Fruit fly (Drosophila melanogaster) whole organism, adult: ENCODE data around the gene CG7409.

ENCODE experiments used
- CG11617 ChIP-seq: fragments of 200-800 bp; sonication (Bioruptor generic); optimal IDR thresholded peaks from 2 replicates; lab custom pipeline; 2017; ENCODE audit warnings: mild to moderate bottlenecking, missing biosample characterization, missing genetic modification reagents, missing genetic modification characterization
- CG1620 ChIP-seq: fragments of 200-800 bp; sonication (Bioruptor generic); optimal IDR thresholded peaks from 2 replicates; lab custom pipeline; 2016; ENCODE audit warnings: missing biosample characterization, missing genetic modification characterization
- CG33017 ChIP-seq: fragments of 200-800 bp; sonication (Bioruptor generic); optimal IDR thresholded peaks from 2 replicates; lab custom pipeline; 2018; ENCODE audit warnings: missing biosample characterization, mild to moderate bottlenecking, missing genetic modification characterization, moderate library complexity
- CG7101 ChIP-seq: fragments of 200-800 bp; sonication (Bioruptor generic); optimal IDR thresholded peaks from 2 replicates; lab custom pipeline; 2018; ENCODE audit warnings: missing biosample characterization, mild to moderate bottlenecking, missing genetic modification characterization, moderate library complexity
- Clk ChIP-seq: fragments of 200-800 bp; sonication (Bioruptor generic); optimal IDR thresholded peaks from 2 replicates; lab custom pipeline; 2017; ENCODE audit warnings: missing biosample characterization, missing genetic modification characterization
- Crg-1 ChIP-seq: fragments of 200-800 bp; sonication (Bioruptor generic); optimal IDR thresholded peaks from 2 replicates; lab custom pipeline; 2016; ENCODE audit warnings: missing biosample characterization, missing genetic modification characterization
- Mnt ChIP-seq: fragments of 200-800 bp; sonication (Bioruptor generic); optimal IDR thresholded peaks from 2 replicates; lab custom pipeline; 2016; ENCODE audit warnings: missing biosample characterization, mild to moderate bottlenecking, missing genetic modification characterization
- tj ChIP-seq: fragments of 200-800 bp; sonication (Bioruptor generic); optimal IDR thresholded peaks from 3 replicates; lab custom pipeline; 2017; ENCODE audit warnings: missing biosample characterization, mild to moderate bottlenecking, missing genetic modification characterization, moderate library complexity
- toe ChIP-seq: fragments of 200-800 bp; sonication (Bioruptor generic); optimal IDR thresholded peaks from 2 replicates; lab custom pipeline; 2016; ENCODE audit warnings: missing biosample characterization, missing genetic modification characterization

dm6 chr3L:7773529-7773928 is 19.3 kb downstream of the CG7409 start:
- TF ChIP-seq CG33017 (tag; lab: Kevin White, UChicago) (no peak), toe (GFP tag; lab: Kevin White, UChicago) (no peak), Clk (GFP tag; lab: Kevin White, UChicago) (peak; percentile 27), CG7101 (tag; lab: Kevin White, UChicago) (no peak), Mnt (peak; percentile 64), CG1620 (GFP tag; lab: Kevin White, UChicago) (no peak), tj (peak; percentile 80), Crg-1 (GFP tag; lab: Kevin White, UChicago) (no peak), CG11617 (GFP tag; lab: Kevin White, UChicago) (no peak)
